Fruit fly (Drosophila melanogaster) whole organism, embryonic: ENCODE data around the gene Gr63a.

Experiments used
- Aef1 ChIP-seq: fragments of 200-800 bp; sonication (Bioruptor generic); IDR thresholded peaks from 3 replicates; pipeline ENCODE4 v1.3.6; 2022; ENCODE audit warnings: missing biosample characterization, missing genetic modification characterization
- B-H2 ChIP-seq: fragments of 200-800 bp; sonication (Bioruptor generic); optimal IDR thresholded peaks from 2 replicates; lab custom pipeline; 2018; ENCODE audit warnings: missing biosample characterization, mild to moderate bottlenecking, missing genetic modification characterization
- BtbVII ChIP-seq: fragments of 200-800 bp; sonication (Bioruptor generic); optimal IDR thresholded peaks from 3 replicates; lab custom pipeline; 2017; ENCODE audit warnings: missing biosample characterization, mild to moderate bottlenecking, missing genetic modification characterization
- CG10274 ChIP-seq: fragments of 200-800 bp; sonication (Bioruptor generic); optimal IDR thresholded peaks from 3 replicates; lab custom pipeline; 2017; ENCODE audit warnings: missing biosample characterization, mild to moderate bottlenecking, missing genetic modification characterization
- CG10366 ChIP-seq: fragments of 200-800 bp; sonication (Bioruptor generic); IDR thresholded peaks from 2 replicates; pipeline ENCODE4 v1.3.6; 2022; ENCODE audit warnings: missing biosample characterization, missing genetic modification characterization
- CG10565 ChIP-seq: fragments of 200-800 bp; sonication (Bioruptor generic); optimal IDR thresholded peaks from 3 replicates; lab custom pipeline; 2016; ENCODE audit warnings: missing biosample characterization, mild to moderate bottlenecking, missing genetic modification characterization
- CG11085 ChIP-seq: fragments of 200-800 bp; sonication (Bioruptor generic); IDR thresholded peaks from 2 replicates; pipeline ENCODE4 v1.3.6; 2022; ENCODE audit warnings: missing biosample characterization, missing genetic modification characterization
- CG12219 ChIP-seq: fragments of 200-800 bp; sonication (Bioruptor generic); optimal IDR thresholded peaks from 3 replicates; lab custom pipeline; 2018; ENCODE audit warnings: missing biosample characterization, mild to moderate bottlenecking, missing genetic modification characterization
- CG12769 ChIP-seq: fragments of 200-800 bp; sonication (Bioruptor generic); optimal IDR thresholded peaks from 2 replicates; lab custom pipeline; 2019; ENCODE audit warnings: missing biosample characterization, mild to moderate bottlenecking, missing genetic modification characterization, moderate library complexity
- CG13424 ChIP-seq: fragments of 200-800 bp; sonication (Bioruptor generic); optimal IDR thresholded peaks from 2 replicates; lab custom pipeline; 2019; ENCODE audit warnings: missing biosample characterization, mild to moderate bottlenecking, missing genetic modification characterization, moderate library complexity
- CG14710 ChIP-seq: fragments of 200-800 bp; sonication (Bioruptor generic); optimal IDR thresholded peaks from 3 replicates; lab custom pipeline; 2019; ENCODE audit warnings: missing biosample characterization, mild to moderate bottlenecking, missing genetic modification characterization, moderate library complexity
- CG17359 ChIP-seq: fragments of 200-800 bp; sonication (Bioruptor generic); optimal IDR thresholded peaks from 3 replicates; lab custom pipeline; 2018; ENCODE audit warnings: missing biosample characterization, mild to moderate bottlenecking, missing genetic modification characterization, moderate library complexity
- CG17361 ChIP-seq: fragments of 200-800 bp; sonication (Bioruptor generic); IDR thresholded peaks from 3 replicates; pipeline ENCODE4 v1.3.6; 2022; ENCODE audit warnings: missing biosample characterization, missing genetic modification characterization
- CG17829 ChIP-seq: fragments of 200-800 bp; optimal IDR thresholded peaks from 2 replicates; lab custom pipeline; 2019; ENCODE audit warnings: missing biosample characterization, mild to moderate bottlenecking, missing genetic modification characterization, moderate library complexity
- CG32767 ChIP-seq: fragments of 200-800 bp; sonication (Bioruptor generic); IDR thresholded peaks from 2 replicates; pipeline ENCODE4 v1.3.6; 2022; ENCODE audit warnings: missing biosample characterization, missing genetic modification characterization
- CG34376 ChIP-seq: fragments of 200-800 bp; sonication (Bioruptor generic); optimal IDR thresholded peaks from 2 replicates; lab custom pipeline; 2018; ENCODE audit warnings: missing biosample characterization, mild to moderate bottlenecking, missing genetic modification characterization
- CG3726 ChIP-seq: fragments of 200-800 bp; sonication (Bioruptor generic); IDR thresholded peaks from 3 replicates; pipeline ENCODE4, ENCODE4 v1.3.6; 2022; ENCODE audit warnings: missing biosample characterization, missing genetic modification characterization
- CG4360 ChIP-seq: fragments of 200-800 bp; sonication (Bioruptor generic); IDR thresholded peaks from 2 replicates; pipeline ENCODE4 v1.3.6; 2022; ENCODE audit warnings: missing biosample characterization, missing genetic modification characterization
- CG6791 ChIP-seq: fragments of 200-800 bp; sonication (Bioruptor generic); IDR thresholded peaks from 3 replicates; pipeline ENCODE4 v1.3.6; 2022; ENCODE audit warnings: missing biosample characterization, missing genetic modification characterization; ENCODE audit not compliant: partially characterized antibody
- CG7271 ChIP-seq: fragments of 200-800 bp; sonication (Bioruptor generic); optimal IDR thresholded peaks from 2 replicates; lab custom pipeline; 2018; ENCODE audit warnings: missing biosample characterization, mild to moderate bottlenecking, missing genetic modification characterization, moderate library complexity
- CG8944 ChIP-seq: fragments of 200-800 bp; sonication (Bioruptor generic); optimal IDR thresholded peaks from 3 replicates; lab custom pipeline; 2016; ENCODE audit warnings: missing biosample characterization, missing genetic modification characterization
- CG9437 ChIP-seq: fragments of 200-800 bp; sonication (Bioruptor generic); optimal IDR thresholded peaks from 2 replicates; lab custom pipeline; 2018; ENCODE audit warnings: missing biosample characterization, mild to moderate bottlenecking, missing genetic modification characterization
- CrebB ChIP-seq: fragments of 200-800 bp; sonication (Bioruptor generic); optimal IDR thresholded peaks from 3 replicates; lab custom pipeline; 2018; ENCODE audit warnings: missing biosample characterization, mild to moderate bottlenecking, missing genetic modification characterization
- Dp ChIP-seq: fragments of 200-800 bp; sonication (Bioruptor generic); optimal IDR thresholded peaks from 2 replicates; lab custom pipeline; 2018; ENCODE audit warnings: missing biosample characterization, mild to moderate bottlenecking, missing genetic modification characterization, moderate library complexity
- ERR ChIP-seq: fragments of 200-800 bp; sonication (Bioruptor generic); optimal IDR thresholded peaks from 2 replicates; lab custom pipeline; 2016; ENCODE audit warnings: missing biosample characterization, missing genetic modification characterization
- Elba2 ChIP-seq: fragments of 200-800 bp; sonication (Bioruptor generic); optimal IDR thresholded peaks from 3 replicates; lab custom pipeline; 2016; ENCODE audit warnings: missing biosample characterization, missing genetic modification characterization
- Ets65A ChIP-seq: fragments of 200-800 bp; sonication (Bioruptor generic); peaks from one replicate; lab custom pipeline; 2016; ENCODE audit warnings: missing biosample characterization, missing genetic modification characterization
- HLH4C ChIP-seq: fragments of 200-800 bp; sonication (Bioruptor generic); IDR thresholded peaks from 3 replicates; pipeline ENCODE4 v1.3.6; 2022; ENCODE audit warnings: missing biosample characterization, missing genetic modification characterization; ENCODE audit not compliant: partially characterized antibody
- Mad ChIP-seq: fragments of 200-800 bp; sonication (Bioruptor generic); optimal IDR thresholded peaks from 2 replicates; lab custom pipeline; 2016; ENCODE audit warnings: missing biosample characterization, missing genetic modification characterization
- Med ChIP-seq: fragments of 200-800 bp; sonication (Bioruptor generic); peaks from one replicate; lab custom pipeline; 2016; ENCODE audit warnings: missing biosample characterization, missing genetic modification characterization, mild to moderate bottlenecking, inconsistent platforms, moderate library complexity
- NC2β ChIP-seq: fragments of 200-800 bp; sonication (Bioruptor generic); optimal IDR thresholded peaks from 2 replicates; lab custom pipeline; 2016; ENCODE audit warnings: missing biosample characterization, missing genetic modification characterization
- Opbp ChIP-seq: fragments of 200-800 bp; sonication (Bioruptor generic); IDR thresholded peaks from 3 replicates; pipeline ENCODE4 v1.3.6; 2022; ENCODE audit warnings: missing biosample characterization, missing genetic modification characterization; ENCODE audit not compliant: partially characterized antibody
- Poxn ChIP-seq: fragments of 200-800 bp; sonication (Bioruptor generic); IDR thresholded peaks from 2 replicates; pipeline ENCODE4 v1.3.6; 2022; ENCODE audit warnings: missing biosample characterization, missing genetic modification characterization
- Sry-δ ChIP-seq: fragments of 200-800 bp; sonication (Bioruptor generic); optimal IDR thresholded peaks from 2 replicates; lab custom pipeline; 2016; ENCODE audit warnings: missing biosample characterization, missing genetic modification characterization
- Stat92E ChIP-seq, 3 experiments: fragments of >200 bp in 2 of 3; fragments of 200-800 bp in 1 of 3; sonication (Bioruptor generic) in 1 of 3; optimal IDR thresholded peaks; 2 replicates each; lab custom pipeline; 2017 to 2019; ENCODE audit warnings: missing biosample characterization in 3 of 3, missing genetic modification characterization in 3 of 3, mild to moderate bottlenecking in 1 of 3, moderate library complexity in 1 of 3
- Xrp1 ChIP-seq: fragments of 200-800 bp; sonication (Bioruptor generic); IDR thresholded peaks from 2 replicates; pipeline ENCODE4 v1.3.6; 2022; ENCODE audit warnings: missing biosample characterization, missing genetic modification characterization
- ab ChIP-seq: fragments of 200-800 bp; sonication (Bioruptor generic); optimal IDR thresholded peaks from 2 replicates; lab custom pipeline; 2016; ENCODE audit warnings: missing biosample characterization, missing genetic modification characterization
- abd-A ChIP-seq: fragments of 200-800 bp; sonication (Bioruptor generic); optimal IDR thresholded peaks from 3 replicates; lab custom pipeline; 2019; ENCODE audit warnings: missing biosample characterization, mild to moderate bottlenecking, missing genetic modification characterization, moderate library complexity
- ci ChIP-seq: fragments of 200-800 bp; sonication (Bioruptor generic); IDR thresholded peaks from 3 replicates; pipeline ENCODE4 v1.3.6; 2022; ENCODE audit warnings: missing biosample characterization, missing genetic modification characterization
- da ChIP-seq: fragments of 200-800 bp; sonication (Bioruptor generic); optimal IDR thresholded peaks from 2 replicates; lab custom pipeline; 2016; ENCODE audit warnings: missing biosample characterization, missing genetic modification characterization
- ewg ChIP-seq: fragments of 200-800 bp; sonication (Bioruptor generic); optimal IDR thresholded peaks from 3 replicates; lab custom pipeline; 2017; ENCODE audit warnings: mild to moderate bottlenecking, missing biosample characterization, missing genetic modification reagents, missing genetic modification characterization
- gce ChIP-seq: fragments of 200-800 bp; sonication (Bioruptor generic); IDR thresholded peaks from 3 replicates; pipeline ENCODE4 v1.3.6; 2022; ENCODE audit warnings: missing biosample characterization, missing genetic modification characterization
- gcm2 ChIP-seq: fragments of 200-800 bp; sonication (Bioruptor generic); optimal IDR thresholded peaks from 2 replicates; lab custom pipeline; 2016; ENCODE audit warnings: missing biosample characterization, missing genetic modification characterization
- hb ChIP-seq: fragments of 200-800 bp; sonication (Bioruptor generic); IDR thresholded peaks from 3 replicates; pipeline ENCODE4 v1.3.6; 2022; ENCODE audit warnings: missing biosample characterization, missing genetic modification characterization; ENCODE audit not compliant: partially characterized antibody
- mam ChIP-seq: fragments of 200-800 bp; sonication (Bioruptor generic); optimal IDR thresholded peaks from 3 replicates; lab custom pipeline; 2016; ENCODE audit warnings: missing biosample characterization, missing genetic modification characterization
- pb ChIP-seq: fragments of 200-800 bp; sonication (Bioruptor generic); optimal IDR thresholded peaks from 3 replicates; lab custom pipeline; 2016; ENCODE audit warnings: missing biosample characterization, missing genetic modification characterization
- pfk ChIP-seq: fragments of 200-800 bp; sonication (Bioruptor generic); optimal IDR thresholded peaks from 2 replicates; lab custom pipeline; 2018; ENCODE audit warnings: missing biosample characterization, mild to moderate bottlenecking, missing genetic modification characterization, moderate library complexity
- pho ChIP-seq: fragments of 200-800 bp; sonication (Bioruptor generic); optimal IDR thresholded peaks from 2 replicates; lab custom pipeline; 2016; ENCODE audit warnings: missing biosample characterization, missing genetic modification characterization
- slou ChIP-seq: fragments of 200-800 bp; sonication (Bioruptor generic); optimal IDR thresholded peaks from 3 replicates; lab custom pipeline; 2016; ENCODE audit warnings: missing biosample characterization, missing genetic modification characterization
- zen ChIP-seq: fragments of 200-800 bp; sonication (Bioruptor generic); optimal IDR thresholded peaks from 3 replicates; lab custom pipeline; 2018; ENCODE audit warnings: missing biosample characterization, mild to moderate bottlenecking, missing genetic modification characterization, moderate library complexity

Gene Gr63a

dm6 chr3L:3902491-3903198, 6.2 kb upstream of the Gr63a start, which contains the start of gene Ubi-p63E (continued):
- TF ChIP-seq Dp (GFP tag; lab: Kevin White, UChicago) (no peak), CG12219 (GFP tag; lab: Kevin White, UChicago) (peak; percentile 48), Mad (GFP tag; lab: Kevin White, UChicago) (peak; percentile 54), pfk (GFP tag; lab: Kevin White, UChicago) (peak; percentile 34), hb (GFP tag; lab: Robert Waterston, UW) (no peak), da (GFP tag; lab: Kevin White, UChicago) (no peak), HLH4C (no peak), Aef1 (GFP tag; lab: Robert Waterston, UW) (no peak), slou (GFP tag; lab: Kevin White, UChicago) (peak; percentile 15), CG17361 (GFP tag; lab: Robert Waterston, UW) (no peak), CG3726 (GFP tag; lab: Robert Waterston, UW) (no peak), CrebB (tag; lab: Kevin White, UChicago) (peak; percentile 48), CG8944 (GFP tag; lab: Kevin White, UChicago) (peak; percentile 52), ERR (GFP tag; lab: Kevin White, UChicago) (no peak), CG34376 (GFP tag; lab: Kevin White, UChicago) (peak; percentile 66), CG32767 (GFP tag; lab: Robert Waterston, UW) (no peak), CG4360 (no peak), CG10366 (GFP tag; lab: Robert Waterston, UW) (no peak), CG17359 (tag; lab: Kevin White, UChicago) (peak; percentile 51), pho (peak; percentile 80), gce (GFP tag; lab: Robert Waterston, UW) (no peak), CG12769 (peak; percentile 35), Med (peak; percentile 92), Opbp (no peak), CG10565 (GFP tag; lab: Kevin White, UChicago) (no peak), CG13424 (peak; percentile 70), abd-A (peak; percentile 85), Poxn (GFP tag; lab: Robert Waterston, UW) (no peak), CG11085 (no peak), zen (tag; lab: Kevin White, UChicago) (peak; percentile 9), CG10274 (peak; percentile 8), Elba2 (no peak), Ets65A (GFP tag; lab: Kevin White, UChicago) (peak; percentile 96), ci (GFP tag; lab: Robert Waterston, UW) (no peak), ewg (GFP tag; lab: Kevin White, UChicago) (no peak), mam (GFP tag; lab: Kevin White, UChicago) (peak; percentile 81), CG14710 (tag; lab: Kevin White, UChicago) (peak; percentile 67), CG17829 (tag; lab: Kevin White, UChicago) (peak; percentile 16), CG6791 (no peak), B-H2 (peak; percentile 82), Xrp1 (GFP tag; lab: Robert Waterston, UW) (no peak), NC2β (GFP tag; lab: Kevin White, UChicago) (peak; percentile 57), CG9437 (peak; percentile 63), ab (GFP tag; lab: Kevin White, UChicago) (peak; percentile 13), BtbVII (GFP tag; lab: Kevin White, UChicago) (peak; percentile 33), gcm2 (GFP tag; lab: Kevin White, UChicago) (no peak), Sry-δ (peak; percentile 38), pb (GFP tag; lab: Kevin White, UChicago) (peak; percentile 60), CG7271 (tag; lab: Kevin White, UChicago) (no peak), Stat92E (GFP tag; optimal IDR thresholded peaks at IDR 0.05; lab: Kevin White, UChicago) (peak in 1 of 3 experiments; percentile 50)
